Worm (Caenorhabditis elegans): ENCODE data around the gene Y39A1A.2.

Gene Y39A1A.2

ce11 chrIII:10565926-10566325 is 37.4 kb downstream of the Y39A1A.2 start, which contains the start of gene acdh-11:
TSS of gene acdh-11 (plus strand) at chrIII:10566258.
- TF ChIP-seq dmd-8 (GFP tag; IDR thresholded peaks at IDR 0.05) (no peak), nhr-77 (tag; optimal IDR thresholded peaks at IDR 0.05) (peak; percentile 14), hlh-30 (tag; optimal IDR thresholded peaks at IDR 0.05; ENCODE audit: insufficient read depth) (peak; percentile 56), egl-27 (tag; optimal IDR thresholded peaks at IDR 0.05) (no peak), unc-62 (GFP tag; optimal IDR thresholded peaks at IDR 0.05 in 1 of 2) (no peak), unc-62 (tag; optimal IDR thresholded peaks at IDR 0.05) (no peak), hif-1 (tag; optimal IDR thresholded peaks at IDR 0.05) (peak in 1 of 2 experiments; percentile 2), mxl-3 (GFP tag; optimal IDR thresholded peaks at IDR 0.05) (peak; percentile 55), jun-1 (tag; optimal IDR thresholded peaks at IDR 0.05) (no peak), hlh-11 (tag; optimal IDR thresholded peaks at IDR 0.05) (peak; percentile 79), zfp-2 (tag; optimal IDR thresholded peaks at IDR 0.05) (no peak), sdz-12 (GFP tag; optimal IDR thresholded peaks at IDR 0.05) (no peak), fkh-10 (GFP tag; optimal IDR thresholded peaks at IDR 0.05) (no peak), attf-4 (tag; optimal IDR thresholded peaks at IDR 0.05) (no peak), mep-1 (tag; optimal IDR thresholded peaks at IDR 0.05) (peak; percentile 28), F49E8.2 (tag; optimal IDR thresholded peaks at IDR 0.05; ENCODE audit: borderline replicate concordance) (no peak), nhr-102 (tag; optimal IDR thresholded peaks at IDR 0.05) (peak; percentile 35), F44E2.7 (GFP tag; IDR thresholded peaks at IDR 0.05) (no peak), nhr-11 (tag; optimal IDR thresholded peaks at IDR 0.05) (peak; percentile 11), dmd-9 (GFP tag; IDR thresholded peaks at IDR 0.05) (no peak), daf-16 (GFP tag; optimal IDR thresholded peaks at IDR 0.05) (no peak), daf-16 (tag; optimal IDR thresholded peaks at IDR 0.05) (peak; percentile 42), lsy-2 (tag; optimal IDR thresholded peaks at IDR 0.05) (peak in 1 of 2 experiments; percentile 51), ceh-44 (GFP tag; IDR thresholded peaks at IDR 0.05) (no peak), tag-97 (GFP tag; IDR thresholded peaks at IDR 0.05) (no peak), nhr-28 (tag; optimal IDR thresholded peaks at IDR 0.05) (peak; percentile 98), dve-1 (tag; optimal IDR thresholded peaks at IDR 0.05; ENCODE audit: insufficient read depth) (peak; percentile 65), mes-2 (tag; optimal IDR thresholded peaks at IDR 0.05; ENCODE audit: poor library complexity, severe bottlenecking) (peak; percentile 26), php-3 (GFP tag; IDR thresholded peaks at IDR 0.05) (peak; percentile 36; the same call in 1 of the 2 replicates)

ce11 chrIII:10562542-10562941 is 40.8 kb downstream of the Y39A1A.2 start:
- peak; percentile 23 for TF ChIP-seq ceh-28 (tag; optimal IDR thresholded peaks at IDR 0.05)
- no peak for TF ChIP-seq nhr-42 (GFP tag; IDR thresholded peaks at IDR 0.05)

ce11 chrIII:10561904-10562303 is 41.5 kb downstream of the Y39A1A.2 start, which contains the start of gene Y45F3A.1:
TSS of gene Y45F3A.1 (minus strand) at chrIII:10561915.
- TF ChIP-seq mes-2 (tag; optimal IDR thresholded peaks at IDR 0.05; ENCODE audit: poor library complexity, severe bottlenecking) (no peak), zfp-3 (GFP tag; conservative IDR thresholded peaks at IDR 0.05) (no peak), dmd-9 (GFP tag; IDR thresholded peaks at IDR 0.05) (no peak), nhr-11 (tag; optimal IDR thresholded peaks at IDR 0.05) (no peak), fkh-10 (GFP tag; optimal IDR thresholded peaks at IDR 0.05) (no peak), php-3 (GFP tag; IDR thresholded peaks at IDR 0.05) (no peak), T26A8.4 (GFP tag; IDR thresholded peaks at IDR 0.05) (no peak), dmd-8 (GFP tag; IDR thresholded peaks at IDR 0.05) (no peak), hlh-11 (tag; optimal IDR thresholded peaks at IDR 0.05) (no peak)

ce11 chrIII:10560296-10560695 is 43.1 kb downstream of the Y39A1A.2 start, which contains the start of gene rab-30:
TSS of gene rab-30 (plus strand) at chrIII:10560596.
- peak; percentile 43 for TF ChIP-seq aha-1 (tag)
- TF ChIP-seq ceh-82 (tag; optimal IDR thresholded peaks at IDR 0.05), result no peak
- TF ChIP-seq mdt-29 (GFP tag; IDR thresholded peaks at IDR 0.05), result no peak
- TF ChIP-seq D1046.2 (GFP tag; IDR thresholded peaks at IDR 0.05), result no peak
- no peak for TF ChIP-seq mep-1 (tag; optimal IDR thresholded peaks at IDR 0.05)
- TF ChIP-seq unc-130 (GFP tag; optimal IDR thresholded peaks at IDR 0.05), result no peak
- no peak for TF ChIP-seq lim-7 (GFP tag; IDR thresholded peaks at IDR 0.05)
- TF ChIP-seq ceh-32 (tag; optimal IDR thresholded peaks at IDR 0.05; ENCODE audit: poor library complexity), result no peak
